Fruit fly (Drosophila melanogaster) whole organism, embryonic: Measurements from ENCODE around the gene Ald2.

Experiments
- Ada2b ChIP-seq: fragments of 200-800 bp; sonication (Bioruptor generic); IDR thresholded peaks from 2 replicates; pipeline ENCODE4 v1.3.6; 2022; ENCODE audit warnings: missing biosample characterization, missing genetic modification characterization
- Bgb ChIP-seq: fragments of 200-800 bp; sonication (Bioruptor generic); IDR thresholded peaks from 2 replicates; pipeline ENCODE4 v1.3.6; 2022; ENCODE audit warnings: missing biosample characterization, missing genetic modification characterization; ENCODE audit not compliant: partially characterized antibody
- BtbVII ChIP-seq: fragments of 200-800 bp; sonication (Bioruptor generic); optimal IDR thresholded peaks from 3 replicates; lab custom pipeline; 2017; ENCODE audit warnings: missing biosample characterization, mild to moderate bottlenecking, missing genetic modification characterization
- CG10431 ChIP-seq: fragments of 200-800 bp; sonication (Bioruptor generic); optimal IDR thresholded peaks from 3 replicates; lab custom pipeline; 2018; ENCODE audit warnings: missing biosample characterization, mild to moderate bottlenecking, missing genetic modification characterization
- CG10462 ChIP-seq: fragments of 200-800 bp; sonication (Bioruptor generic); optimal IDR thresholded peaks from 2 replicates; lab custom pipeline; 2016; ENCODE audit warnings: missing biosample characterization, missing genetic modification characterization
- CG15514 ChIP-seq: fragments of 200-800 bp; sonication (Bioruptor generic); optimal IDR thresholded peaks from 3 replicates; lab custom pipeline; 2017; ENCODE audit warnings: missing biosample characterization, missing genetic modification characterization, mild to moderate bottlenecking, moderate library complexity, missing genetic modification reagents
- CG17328 ChIP-seq: fragments of 200-800 bp; sonication (Bioruptor generic); IDR thresholded peaks from 2 replicates; pipeline ENCODE4 v1.3.6; 2022; ENCODE audit warnings: missing biosample characterization, missing genetic modification characterization
- CG17802 ChIP-seq: fragments of 200-800 bp; sonication (Bioruptor generic); optimal IDR thresholded peaks from 2 replicates; lab custom pipeline; 2018; ENCODE audit warnings: missing biosample characterization, mild to moderate bottlenecking, missing genetic modification characterization, moderate library complexity
- CG18764 ChIP-seq: fragments of 200-800 bp; sonication (Bioruptor generic); optimal IDR thresholded peaks from 3 replicates; lab custom pipeline; 2016; ENCODE audit warnings: missing biosample characterization, missing genetic modification characterization
- CG2712 ChIP-seq: fragments of 200-800 bp; optimal IDR thresholded peaks from 3 replicates; lab custom pipeline; 2019; ENCODE audit warnings: missing biosample characterization, mild to moderate bottlenecking, missing genetic modification characterization, moderate library complexity
- CG2875 ChIP-seq: fragments of 200-800 bp; sonication (Bioruptor generic); optimal IDR thresholded peaks from 2 replicates; lab custom pipeline; 2017; ENCODE audit warnings: missing biosample characterization, mild to moderate bottlenecking, missing genetic modification characterization, missing genetic modification reagents
- CG30403 ChIP-seq: fragments of 200-800 bp; sonication (Bioruptor generic); optimal IDR thresholded peaks from 3 replicates; lab custom pipeline; 2016; ENCODE audit warnings: missing biosample characterization, missing genetic modification characterization
- CG31224 ChIP-seq: fragments of 200-800 bp; sonication (Bioruptor generic); IDR thresholded peaks from 2 replicates; pipeline ENCODE4 v1.3.6; 2022; ENCODE audit warnings: missing biosample characterization, missing genetic modification characterization
- CG3163 ChIP-seq: fragments of 200-800 bp; sonication (Bioruptor generic); optimal IDR thresholded peaks from 3 replicates; lab custom pipeline; 2016; ENCODE audit warnings: missing biosample characterization, missing genetic modification characterization
- CG32767 ChIP-seq: fragments of 200-800 bp; sonication (Bioruptor generic); IDR thresholded peaks from 2 replicates; pipeline ENCODE4 v1.3.6; 2022; ENCODE audit warnings: missing biosample characterization, missing genetic modification characterization
- CG3281 ChIP-seq: fragments of 200-800 bp; sonication (Bioruptor generic); optimal IDR thresholded peaks from 3 replicates; lab custom pipeline; 2017; ENCODE audit warnings: missing biosample characterization, mild to moderate bottlenecking, missing genetic modification characterization
- CG4404 ChIP-seq: fragments of 200-800 bp; sonication (Bioruptor generic); IDR thresholded peaks from 2 replicates; pipeline ENCODE4 v1.3.6; 2022; ENCODE audit warnings: missing biosample characterization, missing genetic modification characterization
- CG5953 ChIP-seq: fragments of 200-800 bp; sonication (Bioruptor generic); IDR thresholded peaks from 2 replicates; pipeline ENCODE4 v1.3.6; 2022; ENCODE audit warnings: missing biosample characterization, missing genetic modification characterization
- CG6175 ChIP-seq: fragments of 200-800 bp; sonication (Bioruptor generic); IDR thresholded peaks from 3 replicates; pipeline ENCODE4 v1.3.6; 2022; ENCODE audit warnings: missing biosample characterization, missing genetic modification characterization
- CG6765 ChIP-seq: fragments of 200-800 bp; sonication (Bioruptor generic); optimal IDR thresholded peaks from 3 replicates; lab custom pipeline; 2017; ENCODE audit warnings: missing biosample characterization, mild to moderate bottlenecking, missing genetic modification characterization
- CG6791 ChIP-seq: fragments of 200-800 bp; sonication (Bioruptor generic); IDR thresholded peaks from 3 replicates; pipeline ENCODE4 v1.3.6; 2022; ENCODE audit warnings: missing biosample characterization, missing genetic modification characterization; ENCODE audit not compliant: partially characterized antibody
- CG6813 ChIP-seq: fragments of 200-800 bp; sonication (Bioruptor generic); optimal IDR thresholded peaks from 2 replicates; lab custom pipeline; 2017; ENCODE audit warnings: missing biosample characterization, missing genetic modification characterization, mild to moderate bottlenecking, moderate library complexity, missing genetic modification reagents
- CG7987 ChIP-seq: fragments of 200-800 bp; sonication (Bioruptor generic); optimal IDR thresholded peaks from 2 replicates; lab custom pipeline; 2018; ENCODE audit warnings: missing biosample characterization, mild to moderate bottlenecking, missing genetic modification characterization, moderate library complexity
- CG8281 ChIP-seq: fragments of 200-800 bp; sonication (Bioruptor generic); optimal IDR thresholded peaks from 2 replicates; lab custom pipeline; 2018; ENCODE audit warnings: missing biosample characterization, mild to moderate bottlenecking, missing genetic modification characterization, moderate library complexity
- CG9215 ChIP-seq: fragments of 200-800 bp; sonication (Bioruptor generic); IDR thresholded peaks from 2 replicates; pipeline ENCODE4 v1.3.6; 2022; ENCODE audit warnings: missing biosample characterization, missing genetic modification characterization
- CG9876 ChIP-seq: fragments of 200-800 bp; sonication (Bioruptor generic); optimal IDR thresholded peaks from 2 replicates; lab custom pipeline; 2016; ENCODE audit warnings: missing biosample characterization, missing genetic modification characterization
- HLHmδ ChIP-seq: fragments of 200-800 bp; sonication (Bioruptor generic); optimal IDR thresholded peaks from 2 replicates; lab custom pipeline; 2018; ENCODE audit warnings: missing biosample characterization, mild to moderate bottlenecking, missing genetic modification characterization, moderate library complexity
- Hr51 ChIP-seq, 2 experiments: fragments of 200-800 bp; sonication (Bioruptor generic); optimal IDR thresholded peaks; 2 replicates in 1 of 2; 3 replicates in 1 of 2; lab custom pipeline; 2016 to 2018; ENCODE audit warnings: missing biosample characterization in 2 of 2, missing genetic modification characterization in 2 of 2, mild to moderate bottlenecking in 1 of 2, moderate library complexity in 1 of 2
- Kr ChIP-seq: fragments of 200-800 bp; sonication (Bioruptor generic); optimal IDR thresholded peaks from 2 replicates; lab custom pipeline; 2017; ENCODE audit warnings: missing biosample characterization, mild to moderate bottlenecking, missing genetic modification characterization
- MESR4 ChIP-seq: fragments of 200-800 bp; sonication (Bioruptor generic); optimal IDR thresholded peaks from 2 replicates; lab custom pipeline; 2018; ENCODE audit warnings: missing biosample characterization, mild to moderate bottlenecking, missing genetic modification characterization, moderate library complexity
- Myb ChIP-seq: fragments of 200-800 bp; sonication (Bioruptor generic); optimal IDR thresholded peaks from 2 replicates; lab custom pipeline; 2016; ENCODE audit warnings: missing biosample characterization, missing genetic modification characterization
- Poxn ChIP-seq: fragments of 200-800 bp; sonication (Bioruptor generic); IDR thresholded peaks from 2 replicates; pipeline ENCODE4 v1.3.6; 2022; ENCODE audit warnings: missing biosample characterization, missing genetic modification characterization
- Trl ChIP-seq, 3 experiments: fragments of >200 bp in 2 of 3; fragments of 200-800 bp in 1 of 3; sonication (Bioruptor generic) in 1 of 3; optimal IDR thresholded peaks; 2 replicates in 1 of 3; 3 replicates in 2 of 3; lab custom pipeline; 2016 to 2017; ENCODE audit warnings: missing biosample characterization in 1 of 3, missing genetic modification characterization in 1 of 3
- Usf ChIP-seq: fragments of 200-800 bp; sonication (Bioruptor generic); optimal IDR thresholded peaks from 2 replicates; lab custom pipeline; 2017; ENCODE audit warnings: missing genotype, missing biosample characterization, missing genetic modification characterization
- Vsx1 ChIP-seq: fragments of 200-800 bp; sonication (Bioruptor generic); optimal IDR thresholded peaks from 2 replicates; lab custom pipeline; 2017; ENCODE audit warnings: missing biosample characterization, mild to moderate bottlenecking, missing genetic modification characterization, missing genetic modification reagents
- ac ChIP-seq: fragments of 200-800 bp; sonication (Bioruptor generic); optimal IDR thresholded peaks from 3 replicates; lab custom pipeline; 2017; ENCODE audit warnings: missing biosample characterization, mild to moderate bottlenecking, missing genetic modification characterization
- aop ChIP-seq: fragments of 200-800 bp; sonication (Bioruptor generic); IDR thresholded peaks from 2 replicates; pipeline ENCODE4 v1.3.6; 2022; ENCODE audit warnings: missing biosample characterization, missing genetic modification characterization
- ash1 ChIP-seq: fragments of 200-800 bp; sonication (Bioruptor generic); optimal IDR thresholded peaks from 2 replicates; lab custom pipeline; 2018; ENCODE audit warnings: missing biosample characterization, mild to moderate bottlenecking, missing genetic modification characterization
- crp ChIP-seq, 2 experiments: fragments of 200-800 bp; sonication (Bioruptor generic); optimal IDR thresholded peaks; 2 replicates in 1 of 2; 3 replicates in 1 of 2; lab custom pipeline; 2017; ENCODE audit warnings: missing biosample characterization in 2 of 2, missing genetic modification characterization in 2 of 2, mild to moderate bottlenecking in 1 of 2, moderate library complexity in 1 of 2
- disco-r ChIP-seq: fragments of 200-800 bp; sonication (Bioruptor generic); optimal IDR thresholded peaks from 2 replicates; lab custom pipeline; 2016; ENCODE audit warnings: missing biosample characterization, missing genetic modification characterization
- gcm ChIP-seq: fragments of 200-800 bp; sonication (Bioruptor generic); optimal IDR thresholded peaks from 2 replicates; lab custom pipeline; 2019; ENCODE audit warnings: missing biosample characterization, mild to moderate bottlenecking, missing genetic modification characterization, moderate library complexity
- gcm2 ChIP-seq: fragments of 200-800 bp; sonication (Bioruptor generic); optimal IDR thresholded peaks from 2 replicates; lab custom pipeline; 2016; ENCODE audit warnings: missing biosample characterization, missing genetic modification characterization
- grn ChIP-seq: fragments of 200-800 bp; sonication (Bioruptor generic); optimal IDR thresholded peaks from 3 replicates; lab custom pipeline; 2017; ENCODE audit warnings: missing biosample characterization, missing genetic modification characterization
- gsb ChIP-seq: fragments of 200-800 bp; sonication (Bioruptor generic); IDR thresholded peaks from 2 replicates; pipeline ENCODE4 v1.3.6; 2022; ENCODE audit warnings: missing biosample characterization, missing genetic modification characterization
- p53 ChIP-seq: fragments of 200-800 bp; sonication (Bioruptor generic); optimal IDR thresholded peaks from 2 replicates; lab custom pipeline; 2016; ENCODE audit warnings: missing biosample characterization, missing genetic modification characterization
- row ChIP-seq: fragments of 200-800 bp; sonication (Bioruptor generic); IDR thresholded peaks from 3 replicates; pipeline ENCODE4 v1.3.6; 2022; ENCODE audit warnings: missing biosample characterization, missing genetic modification characterization
- sug ChIP-seq: fragments of 200-800 bp; optimal IDR thresholded peaks from 2 replicates; lab custom pipeline; 2019; ENCODE audit warnings: missing biosample characterization, mild to moderate bottlenecking, missing genetic modification characterization, moderate library complexity
- tin ChIP-seq: fragments of 200-800 bp; sonication (Bioruptor generic); optimal IDR thresholded peaks from 3 replicates; lab custom pipeline; 2016; ENCODE audit warnings: missing biosample characterization, missing genetic modification characterization
- twi ChIP-seq: fragments of 200-800 bp; optimal IDR thresholded peaks from 2 replicates; lab custom pipeline; 2019; ENCODE audit warnings: missing biosample characterization, mild to moderate bottlenecking, missing genetic modification characterization, moderate library complexity

Gene Ald2

dm6 chr3R:26461226-26461805, 47.4 kb downstream of the Ald2 start, which contains the start of gene CG5455 (continued):
- TF ChIP-seq CG30403 (GFP tag; lab: Kevin White, UChicago) (no peak), CG3163 (GFP tag; lab: Kevin White, UChicago) (peak; percentile 100), CG17802 (tag; lab: Kevin White, UChicago) (no peak), Usf (GFP tag; lab: Kevin White, UChicago) (no peak), grn (GFP tag; lab: Kevin White, UChicago) (no peak), Bgb (GFP tag; lab: Robert Waterston, UW) (peak; percentile 76), Poxn (GFP tag; lab: Robert Waterston, UW) (no peak), CG10431 (GFP tag; lab: Kevin White, UChicago) (no peak), CG3281 (peak; percentile 75), Kr (GFP tag; lab: Kevin White, UChicago) (no peak), CG6791 (GFP tag; lab: Robert Waterston, UW) (0 out of 3 replicates have a peak, but pooled peaks have one; percentile 49), Ada2b (0 out of 2 replicates have a peak, but pooled peaks have one; percentile 16), aop (no peak), Trl (optimal IDR thresholded peaks at IDR 0.05; lab: Kevin White, UChicago) (peak; percentile 76 to 90), Trl (GFP tag; optimal IDR thresholded peaks at IDR 0.05; lab: Kevin White, UChicago) (peak; percentile 17), CG10462 (no peak), BtbVII (GFP tag; lab: Kevin White, UChicago) (peak; percentile 76), CG2712 (tag; lab: Kevin White, UChicago) (peak; percentile 2), CG7987 (peak; percentile 68), CG15514 (peak; percentile 73), CG5953 (GFP tag; lab: Robert Waterston, UW) (peak; percentile 61), ash1 (no peak), CG6175 (GFP tag; lab: Robert Waterston, UW) (peak; percentile 77; the same call in 2 of the 3 replicates), MESR4 (GFP tag; lab: Kevin White, UChicago) (no peak), CG9215 (GFP tag; lab: Robert Waterston, UW) (no peak), CG2875 (GFP tag; lab: Kevin White, UChicago) (peak; percentile 14), CG6813 (GFP tag; lab: Kevin White, UChicago) (peak; percentile 71), Myb (GFP tag; lab: Kevin White, UChicago) (no peak), crp (GFP tag; optimal IDR thresholded peaks at IDR 0.05; lab: Kevin White, UChicago) (peak in 1 of 2 experiments; percentile 76), Hr51 (GFP tag; optimal IDR thresholded peaks at IDR 0.05; lab: Kevin White, UChicago) (peak; percentile 6 to 41), CG31224 (GFP tag; lab: Robert Waterston, UW) (0 out of 2 replicates have a peak, but pooled peaks have one; percentile 20), CG4404 (GFP tag; lab: Robert Waterston, UW) (no peak), ac (GFP tag; lab: Kevin White, UChicago) (no peak), gcm (GFP tag; lab: Kevin White, UChicago) (no peak), sug (tag; lab: Kevin White, UChicago) (peak; percentile 79), tin (GFP tag; lab: Kevin White, UChicago) (no peak), HLHmδ (GFP tag; lab: Kevin White, UChicago) (no peak), gsb (GFP tag; lab: Robert Waterston, UW) (no peak), p53 (GFP tag; lab: Kevin White, UChicago) (no peak), Vsx1 (peak; percentile 56), CG8281 (tag; lab: Kevin White, UChicago) (no peak), twi (tag; lab: Kevin White, UChicago) (no peak), CG17328 (GFP tag; lab: Robert Waterston, UW) (0 out of 2 replicates have a peak, but pooled peaks have one; percentile 29), CG18764 (no peak), CG6765 (GFP tag; lab: Kevin White, UChicago) (peak; percentile 15), CG9876 (GFP tag; lab: Kevin White, UChicago) (no peak), CG32767 (GFP tag; lab: Robert Waterston, UW) (peak; percentile 47; the same call in 1 of the 2 replicates), disco-r (GFP tag; lab: Kevin White, UChicago) (no peak), row (GFP tag; lab: Robert Waterston, UW) (peak; percentile 32; the same call in 1 of the 3 replicates), gcm2 (GFP tag; lab: Kevin White, UChicago) (no peak)
